Fruit fly (Drosophila melanogaster) whole organism, pupa: ENCODE data around the gene RpL36.

Experiments
- CG10348 ChIP-seq: fragments of 200-800 bp; sonication (Bioruptor generic); IDR thresholded peaks from 2 replicates; pipeline ENCODE4 v1.3.6; 2022; ENCODE audit warnings: missing biosample characterization, missing genetic modification characterization
- CG12605 ChIP-seq: fragments of 200-800 bp; sonication (Bioruptor generic); IDR thresholded peaks from 2 replicates; pipeline ENCODE4 v1.3.6; 2022; ENCODE audit warnings: missing biosample characterization, missing genetic modification characterization
- CG13204 ChIP-seq: fragments of 200-800 bp; sonication (Bioruptor generic); optimal IDR thresholded peaks from 2 replicates; lab custom pipeline; 2018; ENCODE audit warnings: missing biosample characterization, mild to moderate bottlenecking, missing genetic modification characterization, moderate library complexity
- CG14655 ChIP-seq: fragments of 200-800 bp; sonication (Bioruptor generic); optimal IDR thresholded peaks from 3 replicates; lab custom pipeline; 2017; ENCODE audit warnings: mild to moderate bottlenecking, missing biosample characterization, missing genetic modification reagents, missing genetic modification characterization
- CG15710 ChIP-seq: fragments of 200-800 bp; sonication (Bioruptor generic); optimal IDR thresholded peaks from 2 replicates; lab custom pipeline; 2018; ENCODE audit warnings: missing biosample characterization, mild to moderate bottlenecking, missing genetic modification characterization, moderate library complexity
- CG17806 ChIP-seq: fragments of 200-800 bp; sonication (Bioruptor generic); optimal IDR thresholded peaks from 2 replicates; lab custom pipeline; 2018; ENCODE audit warnings: missing biosample characterization, mild to moderate bottlenecking, missing genetic modification characterization, moderate library complexity
- CG32121 ChIP-seq: fragments of 200-800 bp; sonication (Bioruptor generic); IDR thresholded peaks from 2 replicates; pipeline ENCODE4 v1.3.6; 2022; ENCODE audit warnings: missing biosample characterization, missing genetic modification characterization
- CG34367 ChIP-seq: fragments of 200-800 bp; sonication (Bioruptor generic); optimal IDR thresholded peaks from 2 replicates; lab custom pipeline; 2018; ENCODE audit warnings: missing biosample characterization, mild to moderate bottlenecking, missing genetic modification characterization
- CG4496 ChIP-seq: fragments of 200-800 bp; sonication (Bioruptor generic); IDR thresholded peaks from 3 replicates; pipeline ENCODE4 v1.3.6; 2022; ENCODE audit warnings: missing biosample characterization, missing genetic modification characterization
- CG8159 ChIP-seq: fragments of 200-800 bp; sonication (Bioruptor generic); optimal IDR thresholded peaks from 3 replicates; lab custom pipeline; 2018; ENCODE audit warnings: missing biosample characterization, mild to moderate bottlenecking, missing genetic modification characterization, moderate library complexity
- CG8301 ChIP-seq: fragments of 200-800 bp; sonication (Bioruptor generic); optimal IDR thresholded peaks from 2 replicates; lab custom pipeline; 2018; ENCODE audit warnings: missing biosample characterization, mild to moderate bottlenecking, missing genetic modification characterization
- CG9948 ChIP-seq: fragments of 200-800 bp; sonication (Bioruptor generic); optimal IDR thresholded peaks from 2 replicates; lab custom pipeline; 2018; ENCODE audit warnings: missing biosample characterization, mild to moderate bottlenecking, missing genetic modification characterization, moderate library complexity
- D1 ChIP-seq: fragments of 200-800 bp; sonication (Bioruptor generic); optimal IDR thresholded peaks from 2 replicates; lab custom pipeline; 2018; ENCODE audit warnings: missing biosample characterization, mild to moderate bottlenecking, missing genetic modification characterization, moderate library complexity
- EcR ChIP-seq: fragments of 200-800 bp; sonication (Bioruptor generic); optimal IDR thresholded peaks from 3 replicates; lab custom pipeline; 2019; ENCODE audit warnings: missing biosample characterization, missing genetic modification characterization, mild to moderate bottlenecking, moderate library complexity, missing genetic modification reagents
- Ets98B ChIP-seq: fragments of 200-800 bp; sonication (Bioruptor generic); IDR thresholded peaks from 2 replicates; pipeline ENCODE4 v1.3.6; 2022; ENCODE audit warnings: missing biosample characterization, missing genetic modification characterization
- Pif1A ChIP-seq: fragments of 200-800 bp; sonication (Bioruptor generic); optimal IDR thresholded peaks from 3 replicates; lab custom pipeline; 2016; ENCODE audit warnings: missing biosample characterization, missing genetic modification characterization
- Pif1B ChIP-seq: fragments of 200-800 bp; sonication (Bioruptor generic); optimal IDR thresholded peaks from 3 replicates; lab custom pipeline; 2016; ENCODE audit warnings: missing biosample characterization, missing genetic modification characterization
- Snoo ChIP-seq: fragments of 200-800 bp; sonication (Bioruptor generic); optimal IDR thresholded peaks from 3 replicates; lab custom pipeline; 2017; ENCODE audit warnings: missing biosample characterization, mild to moderate bottlenecking, missing genetic modification characterization, inconsistent platforms
- fd96Ca ChIP-seq: fragments of 200-800 bp; sonication (Bioruptor generic); IDR thresholded peaks from 3 replicates; pipeline ENCODE4 v1.3.6; 2022; ENCODE audit warnings: missing biosample characterization, missing genetic modification characterization
- gl ChIP-seq: fragments of 200-800 bp; sonication (Bioruptor generic); optimal IDR thresholded peaks from 2 replicates; lab custom pipeline; 2018; ENCODE audit warnings: missing biosample characterization, mild to moderate bottlenecking, missing genetic modification characterization
- rn ChIP-seq: fragments of 200-800 bp; sonication (Bioruptor generic); IDR thresholded peaks from 2 replicates; pipeline ENCODE4 v1.3.6; 2022; ENCODE audit warnings: missing biosample characterization, missing genetic modification characterization

Gene RpL36

DNA sequence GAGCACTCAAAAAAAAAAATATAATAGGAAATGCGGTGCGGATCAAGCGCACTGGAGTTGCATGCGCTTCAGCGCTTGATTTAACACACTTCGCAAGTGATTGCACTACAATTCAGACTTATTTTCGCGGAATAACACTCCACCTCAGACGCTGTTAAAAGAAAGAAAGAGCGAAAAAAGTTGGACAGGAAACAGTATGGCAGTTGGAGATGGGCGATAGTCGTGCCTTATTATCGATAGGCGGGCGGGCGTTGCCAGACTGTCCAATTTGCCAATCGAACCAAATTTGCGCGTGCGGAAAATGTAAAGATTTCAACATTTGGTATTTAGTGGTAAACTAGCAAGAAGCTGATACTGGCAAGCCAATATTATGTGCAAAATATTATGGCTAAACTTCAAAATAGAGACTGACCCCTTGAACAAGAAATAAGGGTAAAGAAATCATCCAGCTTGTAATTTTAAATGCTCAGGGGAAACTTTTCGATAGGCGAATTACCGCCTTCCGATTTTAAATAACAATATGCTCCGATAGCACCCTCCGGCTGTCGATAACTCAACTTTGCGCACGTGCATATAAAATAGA, at the start of gene RpL36, which contains the start of gene Mybbp1A:
Gene RpL36, minus strand, starts transcription at position 245 of the 583 bp plus-strand sequence.
Gene Mybbp1A, plus strand, starts transcription at position 535 of the 583 bp plus-strand sequence.
- peak; percentile 13; the same call in 1 of the 2 replicates for TF ChIP-seq rn (GFP tag; lab: Robert Waterston, UW)
- TF ChIP-seq Ets98B (GFP tag; lab: Robert Waterston, UW): peak; percentile 51; the same call in 1 of the 2 replicates
- TF ChIP-seq CG17806 (tag; lab: Kevin White, UChicago): no peak
- TF ChIP-seq Snoo (tag; lab: Kevin White, UChicago): peak; percentile 74
- TF ChIP-seq CG32121 (GFP tag; lab: Robert Waterston, UW): 0 out of 2 replicates have a peak, but pooled peaks have one; percentile 18
- no peak for TF ChIP-seq CG9948
- TF ChIP-seq fd96Ca: 0 out of 3 replicates have a peak, but pooled peaks have one; percentile 7
- TF ChIP-seq EcR (GFP tag; lab: Kevin White, UChicago): peak; percentile 42
- no peak for TF ChIP-seq Pif1B
- TF ChIP-seq CG8301 (tag; lab: Kevin White, UChicago): no peak
- no peak for TF ChIP-seq CG13204 (GFP tag; lab: Kevin White, UChicago)
- no peak for TF ChIP-seq Pif1A (GFP tag; lab: Kevin White, UChicago)
- TF ChIP-seq CG15710 (tag; lab: Kevin White, UChicago): peak; percentile 44
- no peak for TF ChIP-seq CG10348 (GFP tag; lab: Robert Waterston, UW)
- TF ChIP-seq CG4496 (GFP tag; lab: Robert Waterston, UW): peak; percentile 44; the same call in 1 of the 3 replicates
- peak; percentile 61 for TF ChIP-seq CG8159 (tag; lab: Kevin White, UChicago)
- no peak for TF ChIP-seq CG14655 (GFP tag; lab: Kevin White, UChicago)
- TF ChIP-seq CG34367 (tag; lab: Kevin White, UChicago): peak; percentile 50
- TF ChIP-seq CG12605 (GFP tag; lab: Robert Waterston, UW): peak; percentile 40
- no peak for TF ChIP-seq D1
- TF ChIP-seq gl (tag; lab: Kevin White, UChicago): peak; percentile 38

DNA sequence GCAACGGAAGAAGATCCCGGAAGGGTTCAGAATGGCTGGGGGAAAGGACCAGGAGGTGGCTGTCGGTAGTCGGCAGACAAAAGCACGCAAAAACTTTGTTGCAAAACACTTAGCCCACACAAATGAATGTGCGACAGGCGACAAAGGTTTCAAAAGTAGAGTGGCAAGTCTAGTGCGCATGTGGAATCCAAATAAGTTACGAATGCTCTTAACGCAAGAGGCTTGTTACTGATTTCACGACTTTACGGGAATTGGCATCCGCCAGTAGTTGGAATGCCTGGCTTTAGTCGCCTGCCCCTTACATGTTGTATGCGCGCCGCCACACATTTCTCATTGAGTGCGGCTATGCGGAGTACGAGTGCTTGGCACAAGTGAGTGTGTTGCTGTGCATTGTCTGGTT, 49.2 kb upstream of the RpL36 start:
- peak; percentile 62; the same call in 2 of the 3 replicates for TF ChIP-seq CG4496 (GFP tag; lab: Robert Waterston, UW)
- peak; percentile 31 for TF ChIP-seq CG14655 (GFP tag; lab: Kevin White, UChicago)
- TF ChIP-seq CG17806 (tag; lab: Kevin White, UChicago): no peak
- peak; percentile 15 for TF ChIP-seq CG15710 (tag; lab: Kevin White, UChicago)
- no peak for TF ChIP-seq Snoo (tag; lab: Kevin White, UChicago)
- TF ChIP-seq D1: no peak
- TF ChIP-seq EcR (GFP tag; lab: Kevin White, UChicago): no peak
- no peak for TF ChIP-seq CG8301 (tag; lab: Kevin White, UChicago)
- TF ChIP-seq CG10348 (GFP tag; lab: Robert Waterston, UW): no peak
- TF ChIP-seq Pif1A (GFP tag; lab: Kevin White, UChicago): peak; percentile 35
- TF ChIP-seq CG34367 (tag; lab: Kevin White, UChicago): no peak
- TF ChIP-seq fd96Ca: no peak; the same call in 2 of the 3 replicates
- TF ChIP-seq CG8159 (tag; lab: Kevin White, UChicago): no peak
- TF ChIP-seq Pif1B: no peak
- no peak for TF ChIP-seq CG12605 (GFP tag; lab: Robert Waterston, UW)
- no peak for TF ChIP-seq rn (GFP tag; lab: Robert Waterston, UW)
- no peak for TF ChIP-seq CG13204 (GFP tag; lab: Kevin White, UChicago)
- peak; percentile 55; the same call in 1 of the 2 replicates for TF ChIP-seq Ets98B (GFP tag; lab: Robert Waterston, UW)
- 0 out of 2 replicates have a peak, but pooled peaks have one; percentile 31 for TF ChIP-seq CG32121 (GFP tag; lab: Robert Waterston, UW)
- no peak for TF ChIP-seq gl (tag; lab: Kevin White, UChicago)
- TF ChIP-seq CG9948: peak; percentile 12

DNA sequence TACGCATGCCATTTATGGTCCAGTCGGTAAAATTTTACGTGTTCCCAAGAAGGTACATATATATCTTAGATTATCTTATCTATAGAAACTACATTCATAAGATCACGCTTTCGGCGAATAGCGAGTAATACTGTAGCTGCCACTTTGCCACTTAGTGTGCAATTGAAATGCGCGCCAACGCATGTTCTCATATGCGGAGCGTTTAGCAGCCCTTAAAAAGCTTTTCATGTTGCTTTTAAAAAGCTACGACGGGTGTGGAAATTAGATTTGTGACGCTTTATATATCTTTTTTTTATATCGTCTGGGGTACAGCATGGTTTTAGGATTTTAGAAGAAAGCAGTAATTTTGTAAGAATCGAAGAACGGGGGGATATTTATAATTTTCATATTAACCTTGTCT, 28.7 kb upstream of the RpL36 start:
- TF ChIP-seq CG17806 (tag; lab: Kevin White, UChicago) (no peak), CG14655 (GFP tag; lab: Kevin White, UChicago) (no peak), CG8301 (tag; lab: Kevin White, UChicago) (no peak), CG8159 (tag; lab: Kevin White, UChicago) (no peak), CG34367 (tag; lab: Kevin White, UChicago) (no peak), rn (GFP tag; lab: Robert Waterston, UW) (no peak), CG9948 (no peak), D1 (no peak), CG13204 (GFP tag; lab: Kevin White, UChicago) (no peak), CG12605 (GFP tag; lab: Robert Waterston, UW) (no peak), CG10348 (GFP tag; lab: Robert Waterston, UW) (no peak), CG4496 (GFP tag; lab: Robert Waterston, UW) (no peak), Pif1A (GFP tag; lab: Kevin White, UChicago) (no peak), gl (tag; lab: Kevin White, UChicago) (no peak), EcR (GFP tag; lab: Kevin White, UChicago) (no peak), fd96Ca (no peak), Pif1B (no peak)

DNA sequence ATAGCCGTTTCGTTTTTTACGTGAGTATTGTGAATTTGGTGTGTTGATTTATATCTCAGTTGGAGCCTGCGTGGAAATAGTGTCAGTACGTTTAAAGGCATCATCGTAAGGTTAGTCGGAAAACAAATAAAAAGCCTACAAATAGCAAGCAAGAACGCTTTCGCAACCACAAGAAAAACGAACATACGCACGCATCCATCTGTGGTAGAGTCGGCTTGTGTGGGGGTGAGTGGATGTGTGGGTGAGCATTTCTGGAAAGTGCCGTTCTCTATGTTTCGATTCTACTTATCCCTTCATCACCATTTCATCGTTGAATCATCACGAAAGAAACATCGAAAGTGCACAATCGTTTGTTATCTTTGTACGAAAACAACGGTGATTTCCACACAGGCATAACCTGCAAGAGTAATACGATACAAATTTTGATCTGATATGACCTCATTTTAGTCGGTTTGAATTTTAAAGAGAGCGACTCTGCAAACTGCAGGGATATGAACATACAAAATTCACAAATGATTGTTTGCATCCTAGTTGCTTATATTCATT, 27.2 kb upstream of the RpL36 start:
- no peak for TF ChIP-seq rn (GFP tag; lab: Robert Waterston, UW)
- no peak for TF ChIP-seq CG15710 (tag; lab: Kevin White, UChicago)
- TF ChIP-seq Pif1B: no peak
- TF ChIP-seq, all 21 proteins: peak for 0
